Fruit fly (Drosophila melanogaster): Measurements from ENCODE around the gene Tsp86D.

Tsp86D gene

DNA sequence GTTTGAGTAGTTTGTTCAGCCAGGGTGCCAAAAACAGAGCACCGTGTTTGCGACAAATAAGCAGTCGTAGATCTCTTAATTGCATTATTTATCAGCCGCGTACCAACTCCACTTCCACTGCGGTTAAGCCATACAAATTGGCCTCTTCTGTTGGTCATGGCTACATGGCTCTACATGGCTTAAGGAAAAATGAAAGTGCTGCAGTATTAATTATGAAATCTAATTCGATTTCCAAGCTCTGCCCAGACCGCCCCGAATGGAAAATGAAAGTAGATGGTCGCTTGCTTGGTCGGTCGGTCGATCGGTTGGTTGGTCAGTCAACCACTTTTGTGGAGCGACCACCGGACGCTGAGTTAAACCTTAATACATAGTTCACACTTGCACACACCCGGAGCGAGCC is 31.6 kb upstream of the Tsp86D start:
- TF ChIP-seq CG1620 (GFP tag; optimal IDR thresholded peaks at IDR 0.05) (no peak), Hr96 (GFP tag; optimal IDR thresholded peaks at IDR 0.05) (no peak), CG12768 (GFP tag; optimal IDR thresholded peaks at IDR 0.05) (no peak), CG14711 (tag; optimal IDR thresholded peaks at IDR 0.05) (no peak), pad (GFP tag; optimal IDR thresholded peaks at IDR 0.05) (no peak), CG33017 (tag; optimal IDR thresholded peaks at IDR 0.05) (no peak), kay (GFP tag; ENCODE audit: borderline replicate concordance) (no peak), CG5204 (GFP tag; optimal IDR thresholded peaks at IDR 0.05) (no peak), cic (GFP tag; optimal IDR thresholded peaks at IDR 0.05) (no peak)

DNA sequence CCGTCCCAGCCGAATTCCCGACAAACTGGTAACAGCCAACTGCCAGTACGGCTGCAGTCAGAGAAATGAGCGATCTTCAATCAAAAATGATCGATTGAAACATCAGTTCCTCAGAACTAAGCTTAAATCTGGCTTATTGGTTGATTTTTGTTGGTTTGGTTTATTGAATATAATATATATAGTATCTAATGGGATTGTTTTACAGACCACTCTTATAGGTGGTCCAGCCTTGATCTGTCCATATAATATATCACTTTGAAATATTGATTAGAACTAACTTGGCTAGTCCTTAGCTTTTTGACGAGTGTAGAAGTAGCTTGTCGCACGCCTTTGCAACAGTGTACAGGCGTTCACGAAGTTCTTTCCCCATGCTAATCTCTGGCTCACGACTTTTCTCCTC is 26.1 kb upstream of the Tsp86D start:
- TF ChIP-seq pad (GFP tag; optimal IDR thresholded peaks at IDR 0.05) (no peak), CG7101 (tag; optimal IDR thresholded peaks at IDR 0.05) (no peak), kay (GFP tag; ENCODE audit: borderline replicate concordance) (no peak), CG14711 (tag; optimal IDR thresholded peaks at IDR 0.05) (no peak), ovo (GFP tag; optimal IDR thresholded peaks at IDR 0.05) (no peak), CG11617 (GFP tag; optimal IDR thresholded peaks at IDR 0.05) (no peak), CG7045 (GFP tag; optimal IDR thresholded peaks at IDR 0.05) (no peak), Clk (GFP tag; optimal IDR thresholded peaks at IDR 0.05) (no peak), Crg-1 (GFP tag; optimal IDR thresholded peaks at IDR 0.05) (no peak), CG5204 (GFP tag; optimal IDR thresholded peaks at IDR 0.05) (no peak), Mnt (GFP tag; optimal IDR thresholded peaks at IDR 0.05) (no peak), CG1620 (GFP tag; optimal IDR thresholded peaks at IDR 0.05) (no peak), cic (GFP tag; optimal IDR thresholded peaks at IDR 0.05) (no peak), CG12768 (GFP tag; optimal IDR thresholded peaks at IDR 0.05) (no peak), tj (GFP tag; optimal IDR thresholded peaks at IDR 0.05) (no peak), bab1 (GFP tag; optimal IDR thresholded peaks at IDR 0.05) (no peak)

DNA sequence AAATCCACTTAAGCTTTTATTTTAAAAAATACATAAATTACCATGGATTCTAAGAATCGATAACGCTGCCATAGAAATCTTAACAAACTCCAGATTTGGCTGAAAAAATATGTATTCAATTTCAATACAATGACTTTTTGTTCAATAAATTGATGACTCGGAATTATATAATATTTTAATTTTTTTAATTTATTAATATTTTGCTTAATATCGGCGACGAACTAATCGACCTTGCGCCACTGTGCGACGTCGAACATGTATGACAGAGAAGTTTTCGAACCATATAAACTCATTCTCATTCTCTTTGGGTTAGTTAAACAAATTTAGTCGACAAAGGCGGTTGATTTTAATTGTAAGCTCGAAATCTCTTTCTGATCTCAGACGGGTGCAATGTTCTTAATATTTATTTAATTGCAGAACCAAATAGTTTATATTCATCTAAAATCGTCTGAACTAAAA is 19.0 kb upstream of the Tsp86D start, which contains the start of gene CG42394:
Gene CG42394 (plus strand): TSS at position 311 of the 459 bp plus-strand sequence.
- TF ChIP-seq CG14711 (tag; optimal IDR thresholded peaks at IDR 0.05), result peak; percentile 81
- peak; percentile 87 for TF ChIP-seq CG7045 (GFP tag; optimal IDR thresholded peaks at IDR 0.05)
- peak; percentile 79 for TF ChIP-seq kay (GFP tag; ENCODE audit: borderline replicate concordance)
- peak; percentile 50 for TF ChIP-seq toe (GFP tag; optimal IDR thresholded peaks at IDR 0.05)
- no peak for TF ChIP-seq cnc (optimal IDR thresholded peaks at IDR 0.05)
- TF ChIP-seq CG11617 (GFP tag; optimal IDR thresholded peaks at IDR 0.05), result peak; percentile 63
- TF ChIP-seq pad (GFP tag; optimal IDR thresholded peaks at IDR 0.05), result peak; percentile 37
- peak; percentile 77 for TF ChIP-seq CG33017 (tag; optimal IDR thresholded peaks at IDR 0.05)
- peak; percentile 47 for TF ChIP-seq tj (GFP tag; optimal IDR thresholded peaks at IDR 0.05)
- no peak for TF ChIP-seq cic (GFP tag; optimal IDR thresholded peaks at IDR 0.05)
- peak; percentile 82 for TF ChIP-seq bab1 (GFP tag; optimal IDR thresholded peaks at IDR 0.05)
- peak; percentile 80 for TF ChIP-seq CG7101 (tag; optimal IDR thresholded peaks at IDR 0.05)
- TF ChIP-seq Hr96 (GFP tag; optimal IDR thresholded peaks at IDR 0.05), result peak; percentile 40
- peak; percentile 11 for TF ChIP-seq Clk (GFP tag; optimal IDR thresholded peaks at IDR 0.05)
- TF ChIP-seq Mnt (GFP tag; optimal IDR thresholded peaks at IDR 0.05), result no peak
- TF ChIP-seq CG12768 (GFP tag; optimal IDR thresholded peaks at IDR 0.05), result peak; percentile 78
- TF ChIP-seq Crg-1 (GFP tag; optimal IDR thresholded peaks at IDR 0.05), result no peak
- no peak for TF ChIP-seq CG1620 (GFP tag; optimal IDR thresholded peaks at IDR 0.05)
- TF ChIP-seq ovo (GFP tag; optimal IDR thresholded peaks at IDR 0.05), result no peak
- TF ChIP-seq CG5204 (GFP tag; optimal IDR thresholded peaks at IDR 0.05), result peak; percentile 66

DNA sequence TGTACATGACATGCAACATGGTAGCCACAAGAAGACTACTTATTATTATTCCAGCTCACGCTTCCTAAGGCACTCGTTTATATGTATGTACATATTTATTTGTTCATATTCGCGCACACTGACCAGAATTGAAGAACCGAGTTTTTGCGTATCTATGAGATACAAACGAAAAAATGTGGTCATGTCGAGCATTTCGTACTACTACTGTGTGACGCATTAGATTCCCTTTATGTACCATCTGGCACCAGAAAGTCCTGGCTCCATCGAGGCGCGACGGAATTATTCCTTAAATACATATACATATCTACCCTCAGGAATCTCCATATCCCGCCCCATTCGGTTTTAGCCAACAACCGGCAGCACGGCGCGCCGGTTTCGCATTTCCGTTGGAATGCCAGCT is 17.9 kb upstream of the Tsp86D start:
- TF ChIP-seq Crg-1 (GFP tag; optimal IDR thresholded peaks at IDR 0.05) (no peak), CG11617 (GFP tag; optimal IDR thresholded peaks at IDR 0.05) (no peak), bab1 (GFP tag; optimal IDR thresholded peaks at IDR 0.05) (no peak), CG33017 (tag; optimal IDR thresholded peaks at IDR 0.05) (no peak), cnc (optimal IDR thresholded peaks at IDR 0.05) (no peak), Mnt (GFP tag; optimal IDR thresholded peaks at IDR 0.05) (no peak), pad (GFP tag; optimal IDR thresholded peaks at IDR 0.05) (no peak), CG5204 (GFP tag; optimal IDR thresholded peaks at IDR 0.05) (no peak), kay (GFP tag; ENCODE audit: borderline replicate concordance) (no peak), cic (GFP tag; optimal IDR thresholded peaks at IDR 0.05) (no peak), CG1620 (GFP tag; optimal IDR thresholded peaks at IDR 0.05) (no peak), CG14711 (tag; optimal IDR thresholded peaks at IDR 0.05) (no peak), ovo (GFP tag; optimal IDR thresholded peaks at IDR 0.05) (no peak), CG7101 (tag; optimal IDR thresholded peaks at IDR 0.05) (no peak), toe (GFP tag; optimal IDR thresholded peaks at IDR 0.05) (no peak), tj (GFP tag; optimal IDR thresholded peaks at IDR 0.05) (no peak), Clk (GFP tag; optimal IDR thresholded peaks at IDR 0.05) (no peak)

DNA sequence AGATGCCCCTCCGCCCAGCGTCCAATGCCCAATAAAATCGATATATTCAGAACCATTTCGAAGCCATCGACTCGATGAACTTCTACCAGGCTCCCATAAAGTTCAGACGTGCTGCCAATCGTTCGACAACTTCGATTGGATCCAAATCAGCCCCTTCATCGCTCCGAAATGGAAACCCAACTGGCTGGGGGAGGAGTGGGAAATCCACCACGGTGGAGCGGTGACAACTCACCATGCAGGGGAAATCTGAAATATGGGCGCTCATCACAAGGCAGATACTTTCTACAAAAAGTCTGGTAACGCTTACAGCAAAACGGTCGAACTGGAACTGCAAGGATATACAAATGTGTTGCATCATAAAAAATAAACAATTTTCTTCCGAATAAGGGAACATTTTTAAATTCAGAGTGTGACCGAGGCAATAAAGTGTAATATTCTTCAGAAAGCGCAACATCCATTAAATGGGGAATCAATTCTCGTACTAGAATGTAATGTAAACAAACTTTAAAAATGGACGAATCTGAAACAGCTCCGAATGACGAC is 16.2 kb upstream of the Tsp86D start, which contains the start of gene CG4565:
Gene CG4565 (plus strand): TSS at position 493 of the 543 bp plus-strand sequence.
- TF ChIP-seq pad (GFP tag; optimal IDR thresholded peaks at IDR 0.05) (peak; percentile 100), CG14711 (tag; optimal IDR thresholded peaks at IDR 0.05) (no peak), cic (GFP tag; optimal IDR thresholded peaks at IDR 0.05) (no peak)

DNA sequence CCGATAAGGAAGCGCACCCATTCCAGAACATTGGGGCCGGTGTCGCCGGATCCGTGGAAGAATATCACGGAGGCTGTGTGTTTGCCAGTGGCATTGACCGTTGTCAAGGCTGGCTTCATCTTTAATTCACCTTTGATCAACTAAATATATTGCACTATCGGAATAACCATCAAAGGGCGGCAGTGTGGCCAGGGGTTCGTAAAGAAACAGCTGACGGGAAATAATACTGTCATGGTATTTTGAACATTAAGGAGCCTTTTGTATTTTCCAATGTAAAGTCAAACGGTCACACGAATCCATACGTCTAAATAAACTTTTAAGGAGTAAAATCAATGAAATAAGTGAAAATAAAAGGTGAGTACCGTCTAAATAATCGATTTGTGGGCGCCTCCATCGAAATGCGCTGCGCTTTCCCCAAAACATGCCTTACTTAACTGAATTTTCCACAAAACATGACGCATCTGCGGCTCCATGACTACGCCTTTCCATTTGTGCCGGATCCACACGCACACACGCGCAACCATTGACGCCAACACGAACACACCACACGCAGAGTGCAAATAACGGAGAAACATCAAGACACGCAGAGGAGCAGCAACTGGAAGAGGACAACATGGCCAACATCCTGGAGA is 14.1 kb upstream of the Tsp86D start, which contains the start of the genes CG6567 and CG4511:
Gene CG6567 (minus strand): TSS at position 209 of the 632 bp plus-strand sequence.
Gene CG4511 (plus strand): TSS at position 259 of the 632 bp plus-strand sequence.
- TF ChIP-seq Mnt (GFP tag; optimal IDR thresholded peaks at IDR 0.05), result peak; percentile 29
- TF ChIP-seq pad (GFP tag; optimal IDR thresholded peaks at IDR 0.05), result peak; percentile 83
- peak in 1 of 2 experiments; percentile 43 for TF ChIP-seq cnc (optimal IDR thresholded peaks at IDR 0.05)
- TF ChIP-seq CG14711 (tag; optimal IDR thresholded peaks at IDR 0.05), result no peak
- peak; percentile 74 for TF ChIP-seq CG12768 (GFP tag; optimal IDR thresholded peaks at IDR 0.05)
- TF ChIP-seq CG1620 (GFP tag; optimal IDR thresholded peaks at IDR 0.05), result no peak
- TF ChIP-seq CG7045 (GFP tag; optimal IDR thresholded peaks at IDR 0.05), result no peak
- peak; percentile 28 for TF ChIP-seq tj (GFP tag; optimal IDR thresholded peaks at IDR 0.05)
- TF ChIP-seq CG5204 (GFP tag; optimal IDR thresholded peaks at IDR 0.05), result no peak
- TF ChIP-seq CG33017 (tag; optimal IDR thresholded peaks at IDR 0.05), result no peak
- no peak for TF ChIP-seq kay (GFP tag; ENCODE audit: borderline replicate concordance)
- peak; percentile 5 for TF ChIP-seq CG7101 (tag; optimal IDR thresholded peaks at IDR 0.05)
- TF ChIP-seq cic (GFP tag; optimal IDR thresholded peaks at IDR 0.05), result peak; percentile 17
- peak; percentile 51 for TF ChIP-seq CG11617 (GFP tag; optimal IDR thresholded peaks at IDR 0.05)
- TF ChIP-seq bab1 (GFP tag; optimal IDR thresholded peaks at IDR 0.05), result peak; percentile 7
- no peak for TF ChIP-seq ovo (GFP tag; optimal IDR thresholded peaks at IDR 0.05)
- TF ChIP-seq Crg-1 (GFP tag; optimal IDR thresholded peaks at IDR 0.05), result no peak
- no peak for TF ChIP-seq toe (GFP tag; optimal IDR thresholded peaks at IDR 0.05)
- TF ChIP-seq Hr96 (GFP tag; optimal IDR thresholded peaks at IDR 0.05), result no peak
- no peak for TF ChIP-seq Clk (GFP tag; optimal IDR thresholded peaks at IDR 0.05)
